Worm (Caenorhabditis elegans) whole organism, L3 larva: ENCODE results near the gene Y82E9BR.3.

Experiments
- ZK546.5 ChIP-seq: sonication (generic microtip); optimal IDR thresholded peaks from 2 replicates; lab custom pipeline; 2017; ENCODE audit warnings: missing biosample characterization, missing genetic modification characterization
- aly-2 ChIP-seq: fragments of 150-350 bp; optimal IDR thresholded peaks from 2 replicates; lab custom pipeline; 2014; ENCODE audit warnings: missing biosample characterization, missing genetic modification characterization
- egl-27 ChIP-seq: sonication (generic microtip); optimal IDR thresholded peaks from 4 replicates; lab custom pipeline; 2017; ENCODE audit warnings: missing biosample characterization, missing genetic modification reagents, missing genetic modification characterization
- elt-3 ChIP-seq, 3 experiments: fragments of 150-350 bp in 1 of 3; sonication (generic microtip) in 2 of 3; optimal IDR thresholded peaks; 2 replicates in 2 of 3; 4 replicates in 1 of 3; lab custom pipeline; 2014 to 2017; ENCODE audit warnings: missing biosample characterization in 3 of 3, missing genetic modification characterization in 3 of 3
- eor-1 ChIP-seq, 2 experiments: fragments of 150-350 bp; optimal IDR thresholded peaks; 2 replicates each; lab custom pipeline; 2014 to 2018; ENCODE audit warnings: missing biosample characterization in 2 of 2, missing genetic modification characterization in 2 of 2
- nhr-11 ChIP-seq: fragments of 150-350 bp; optimal IDR thresholded peaks from 2 replicates; lab custom pipeline; 2014; ENCODE audit warnings: missing biosample characterization, missing genetic modification characterization
- nhr-12 ChIP-seq: fragments of 150-350 bp; optimal IDR thresholded peaks from 2 replicates; lab custom pipeline; 2014; ENCODE audit warnings: missing biosample characterization, missing genetic modification characterization
- nhr-25 ChIP-seq: sonication (generic microtip); optimal IDR thresholded peaks from 2 replicates; lab custom pipeline; 2017; ENCODE audit warnings: missing biosample characterization, missing genetic modification characterization
- pqm-1 ChIP-seq: fragments of 150-350 bp; optimal IDR thresholded peaks from 2 replicates; lab custom pipeline; 2017; ENCODE audit warnings: missing biosample characterization, missing genetic modification characterization, inconsistent platforms
- ztf-11 ChIP-seq: fragments of 150-350 bp; optimal IDR thresholded peaks from 2 replicates; lab custom pipeline; 2014; ENCODE audit warnings: missing biosample characterization, missing genetic modification characterization

DNA sequence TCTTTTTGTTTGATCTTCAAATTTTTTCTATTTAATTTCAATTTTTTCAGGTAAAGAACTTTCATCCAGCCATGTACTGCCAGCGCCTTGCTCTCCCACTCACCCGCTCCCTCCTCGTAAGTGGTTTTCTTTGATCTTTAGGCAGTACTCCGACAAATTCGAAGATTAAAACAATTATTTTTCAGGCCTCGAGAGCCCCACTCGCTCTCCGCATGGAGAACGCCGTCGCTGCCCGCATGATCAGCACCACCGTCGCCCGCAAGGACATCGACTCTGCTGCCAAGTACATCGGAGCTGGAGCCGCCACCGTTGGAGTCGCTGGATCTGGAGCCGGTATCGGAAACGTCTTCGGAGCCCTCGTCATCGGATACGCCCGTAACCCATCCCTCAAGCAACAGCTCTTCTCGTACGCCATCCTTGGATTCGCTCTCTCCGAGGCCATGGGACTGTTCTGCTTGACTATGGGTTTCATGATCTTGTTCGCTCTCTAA lies at the start of gene Y82E9BR.3:
- no peak for TF ChIP-seq nhr-25
- TF ChIP-seq nhr-11 (tag; lab: Kevin White, UChicago), result no peak
- no peak for TF ChIP-seq ZK546.5 (tag; lab: Kevin White, UChicago)
- TF ChIP-seq nhr-12 (tag; lab: Kevin White, UChicago), result no peak
- TF ChIP-seq eor-1 (tag; optimal IDR thresholded peaks at IDR 0.05; lab: Kevin White, UChicago), result no peak
- no peak for TF ChIP-seq egl-27
- no peak for TF ChIP-seq elt-3 (tag; optimal IDR thresholded peaks at IDR 0.05; lab: Kevin White, UChicago)
- no peak for TF ChIP-seq pqm-1 (tag; lab: Kevin White, UChicago)
- no peak for TF ChIP-seq ztf-11 (tag; lab: Kevin White, UChicago)
- TF ChIP-seq aly-2 (tag; lab: Kevin White, UChicago), result no peak
